Worm (Caenorhabditis elegans): ENCODE measurements around the gene C08G5.7.

ce11 chrII:709081-709480 lies 56.0 kb downstream of the C08G5.7 start, which contains the start of gene T02H6.1:
- no peak for TF ChIP-seq nhr-28 (tag; optimal IDR thresholded peaks at IDR 0.05)
- TF ChIP-seq lsy-2 (tag; optimal IDR thresholded peaks at IDR 0.05): no peak
- no peak for TF ChIP-seq nhr-76 (tag; optimal IDR thresholded peaks at IDR 0.05)
